Worm (Caenorhabditis elegans) whole organism, L1 larva: Measurements from ENCODE around the gene mdh-1.

ENCODE experiments used
- C04F5.9 ChIP-seq: sonication (generic microtip); optimal IDR thresholded peaks from 2 replicates; lab custom pipeline; 2016; ENCODE audit warnings: missing genetic modification characterization, missing compliant biosample characterization
- aha-1 ChIP-seq: fragments of 150-350 bp; optimal IDR thresholded peaks from 2 replicates; lab custom pipeline; 2014; ENCODE audit warnings: missing biosample characterization, missing genetic modification characterization
- ama-1 ChIP-seq: fragments of 150-350 bp; optimal IDR thresholded peaks from 2 replicates; lab custom pipeline; 2014
- blmp-1 ChIP-seq: fragments of 150-350 bp; optimal IDR thresholded peaks from 2 replicates; lab custom pipeline; 2014; ENCODE audit warnings: missing biosample characterization, missing genetic modification characterization
- ceh-63 ChIP-seq: fragments of 200-800 bp; sonication (Bioruptor generic); optimal IDR thresholded peaks from 2 replicates; lab custom pipeline; 2018; ENCODE audit warnings: mild to moderate bottlenecking, missing genetic modification characterization, missing compliant biosample characterization
- ceh-8 ChIP-seq: fragments of 200-800 bp; sonication (Bioruptor generic); optimal IDR thresholded peaks from 2 replicates; lab custom pipeline; 2018; ENCODE audit warnings: mild to moderate bottlenecking, missing genetic modification characterization, moderate library complexity, missing compliant biosample characterization
- ceh-82 ChIP-seq, 3 experiments: fragments of 150-350 bp in 1 of 3; sonication (generic microtip) in 2 of 3; optimal IDR thresholded peaks; 2 replicates each; lab custom pipeline; 2014 to 2017; ENCODE audit warnings: missing biosample characterization in 3 of 3, missing genetic modification characterization in 3 of 3
- dpl-1 ChIP-seq, 3 experiments: fragments of 150-350 bp in 2 of 3; sonication (generic microtip) in 1 of 3; optimal IDR thresholded peaks; 2 replicates each; lab custom pipeline; 2014 to 2017; ENCODE audit warnings: missing biosample characterization in 3 of 3, missing genetic modification characterization in 3 of 3, missing genetic modification reagents in 3 of 3
- dsc-1 ChIP-seq: sonication (generic microtip); optimal IDR thresholded peaks from 2 replicates; lab custom pipeline; 2016; ENCODE audit warnings: mild to moderate bottlenecking, missing genetic modification characterization, missing compliant biosample characterization
- elt-3 ChIP-seq, 6 experiments: fragments of 150-350 bp in 1 of 6; sonication (generic microtip); optimal IDR thresholded peaks; 2 replicates each; lab custom pipeline; 2017 to 2018; ENCODE audit warnings: missing biosample characterization in 6 of 6, missing genetic modification characterization in 6 of 6, inconsistent platforms in 1 of 6
- fkh-10 ChIP-seq: sonication (generic microtip); optimal IDR thresholded peaks from 2 replicates; lab custom pipeline; 2017; ENCODE audit warnings: missing biosample characterization, missing genetic modification reagents, missing genetic modification characterization
- fkh-4 ChIP-seq: sonication (generic microtip); optimal IDR thresholded peaks from 2 replicates; lab custom pipeline; 2016; ENCODE audit warnings: missing compliant biosample characterization, missing genetic modification characterization, borderline replicate concordance
- fkh-8 ChIP-seq: sonication (generic microtip); optimal IDR thresholded peaks from 2 replicates; lab custom pipeline; 2016; ENCODE audit warnings: mild to moderate bottlenecking, missing genetic modification characterization, missing compliant biosample characterization
- grh-1 ChIP-seq: fragments of 200-800 bp; sonication (Bioruptor generic); IDR thresholded peaks from 2 replicates; pipeline ENCODE4 v1.3.6; 2022; ENCODE audit warnings: missing genetic modification reagents, missing genetic modification characterization, missing compliant biosample characterization
- hlh-17 ChIP-seq: fragments of 200-800 bp; sonication (Bioruptor generic); optimal IDR thresholded peaks from 2 replicates; lab custom pipeline; 2018; ENCODE audit warnings: missing genetic modification characterization, mild to moderate bottlenecking, missing compliant biosample characterization, moderate library complexity, borderline replicate concordance
- hlh-4 ChIP-seq: sonication (generic microtip); optimal IDR thresholded peaks from 2 replicates; lab custom pipeline; 2016; ENCODE audit warnings: mild to moderate bottlenecking, missing genetic modification characterization, missing compliant biosample characterization
- irx-1 ChIP-seq: sonication (generic microtip); optimal IDR thresholded peaks from 2 replicates; lab custom pipeline; 2016; ENCODE audit warnings: missing genetic modification characterization, missing compliant biosample characterization
- isw-1 ChIP-seq: fragments of 200-800 bp; sonication (Bioruptor generic); IDR thresholded peaks from 2 replicates; pipeline ENCODE4 v1.3.6; 2022; ENCODE audit warnings: missing genetic modification characterization, missing compliant biosample characterization
- lin-14 ChIP-seq: fragments of 200-800 bp; sonication (Bioruptor generic); optimal IDR thresholded peaks from 2 replicates; lab custom pipeline; 2018; ENCODE audit warnings: mild to moderate bottlenecking, missing genetic modification characterization, moderate library complexity, missing compliant biosample characterization
- lin-35 ChIP-seq, 2 experiments: fragments of 150-350 bp; optimal IDR thresholded peaks; 2 replicates each; lab custom pipeline; 2014; ENCODE audit warnings: missing biosample characterization in 2 of 2, missing genetic modification characterization in 2 of 2, missing genetic modification reagents in 2 of 2
- lir-3 ChIP-seq: sonication (generic microtip); optimal IDR thresholded peaks from 2 replicates; lab custom pipeline; 2016; ENCODE audit warnings: mild to moderate bottlenecking, missing genetic modification characterization, moderate library complexity, missing compliant biosample characterization; ENCODE audit not compliant: poor library complexity
- mdl-1 ChIP-seq, 2 experiments: fragments of 150-350 bp; optimal IDR thresholded peaks; 2 replicates each; lab custom pipeline; 2014 to 2017; ENCODE audit warnings: missing biosample characterization in 2 of 2, missing genetic modification characterization in 2 of 2, inconsistent platforms in 1 of 2
- mep-1 ChIP-seq: fragments of 150-350 bp; optimal IDR thresholded peaks from 2 replicates; lab custom pipeline; 2014; ENCODE audit warnings: missing biosample characterization, missing genetic modification characterization
- nhr-12 ChIP-seq: sonication (generic microtip); optimal IDR thresholded peaks from 2 replicates; lab custom pipeline; 2017; ENCODE audit warnings: missing biosample characterization, missing genetic modification characterization
- nhr-237 ChIP-seq: fragments of 150-350 bp; optimal IDR thresholded peaks from 2 replicates; lab custom pipeline; 2014; ENCODE audit warnings: missing biosample characterization, missing genetic modification characterization
- nhr-28 ChIP-seq: fragments of 150-350 bp; optimal IDR thresholded peaks from 2 replicates; lab custom pipeline; 2014; ENCODE audit warnings: missing biosample characterization, missing genetic modification characterization
- nhr-47 ChIP-seq: sonication (generic microtip); optimal IDR thresholded peaks from 2 replicates; lab custom pipeline; 2016; ENCODE audit warnings: mild to moderate bottlenecking, missing genetic modification characterization, moderate library complexity, missing compliant biosample characterization
- nhr-71 ChIP-seq: sonication (generic microtip); optimal IDR thresholded peaks from 2 replicates; lab custom pipeline; 2016; ENCODE audit warnings: mild to moderate bottlenecking, missing genetic modification characterization, moderate library complexity, missing compliant biosample characterization
- nhr-76 ChIP-seq: sonication (generic microtip); optimal IDR thresholded peaks from 2 replicates; lab custom pipeline; 2017; ENCODE audit warnings: missing biosample characterization, missing genetic modification characterization
- nhr-77 ChIP-seq: fragments of 150-350 bp; optimal IDR thresholded peaks from 2 replicates; lab custom pipeline; 2014; ENCODE audit warnings: missing biosample characterization, missing genetic modification characterization
- nhr-85 ChIP-seq: sonication (generic microtip); peaks from one replicate; lab custom pipeline; 2016; ENCODE audit warnings: missing genetic modification characterization, inconsistent platforms, missing compliant biosample characterization
- pag-3 ChIP-seq: sonication (generic microtip); optimal IDR thresholded peaks from 2 replicates; lab custom pipeline; 2017; ENCODE audit warnings: missing genetic modification characterization, mild to moderate bottlenecking, missing compliant biosample characterization, antibody characterized with exemption, borderline replicate concordance; ENCODE audit not compliant: insufficient read depth
- pqm-1 ChIP-seq: sonication (generic microtip); optimal IDR thresholded peaks from 3 replicates; lab custom pipeline; 2017; ENCODE audit warnings: missing biosample characterization, missing genetic modification characterization
- skn-1 ChIP-seq: fragments of 150-350 bp; optimal IDR thresholded peaks from 2 replicates; lab custom pipeline; 2014; ENCODE audit warnings: missing biosample characterization, missing genetic modification characterization
- snpc-4 ChIP-seq: fragments of 150-350 bp; optimal IDR thresholded peaks from 2 replicates; lab custom pipeline; 2014; ENCODE audit warnings: missing biosample characterization, missing genetic modification characterization
- snu-23 ChIP-seq: sonication (generic microtip); optimal IDR thresholded peaks from 2 replicates; lab custom pipeline; 2016; ENCODE audit warnings: missing genetic modification characterization, missing compliant biosample characterization
- sox-4 ChIP-seq: sonication (generic microtip); optimal IDR thresholded peaks from 2 replicates; lab custom pipeline; 2016; ENCODE audit warnings: missing genetic modification characterization, missing compliant biosample characterization
- sptf-1 ChIP-seq: fragments of 150-350 bp; optimal IDR thresholded peaks from 2 replicates; lab custom pipeline; 2014; ENCODE audit warnings: missing biosample characterization, missing genetic modification characterization
- tbx-2 ChIP-seq: sonication (generic microtip); optimal IDR thresholded peaks from 2 replicates; lab custom pipeline; 2016; ENCODE audit warnings: missing genetic modification characterization, missing compliant biosample characterization
- tlp-1 ChIP-seq: fragments of 150-350 bp; optimal IDR thresholded peaks from 2 replicates; lab custom pipeline; 2014; ENCODE audit warnings: missing biosample characterization, missing genetic modification characterization
- unc-130 ChIP-seq: fragments of 150-350 bp; optimal IDR thresholded peaks from 2 replicates; lab custom pipeline; 2017; ENCODE audit warnings: missing biosample characterization, missing genetic modification characterization, inconsistent platforms
- unc-62 ChIP-seq: fragments of 150-350 bp; optimal IDR thresholded peaks from 2 replicates; lab custom pipeline; 2014; ENCODE audit warnings: missing biosample characterization, missing genetic modification reagents, missing genetic modification characterization
- vab-15 ChIP-seq: sonication (generic microtip); optimal IDR thresholded peaks from 2 replicates; lab custom pipeline; 2017; ENCODE audit warnings: missing genotype, mild to moderate bottlenecking, missing genetic modification characterization, missing compliant biosample characterization
- zag-1 ChIP-seq: fragments of 150-350 bp; optimal IDR thresholded peaks from 2 replicates; lab custom pipeline; 2014; ENCODE audit warnings: missing biosample characterization, missing genetic modification characterization
- ztf-11 ChIP-seq, 2 experiments: sonication (generic microtip); optimal IDR thresholded peaks; 2 replicates each; lab custom pipeline; 2016 to 2017; ENCODE audit warnings: missing genetic modification characterization in 2 of 2, missing biosample characterization in 1 of 2, missing compliant biosample characterization in 1 of 2
- ztf-4 ChIP-seq: fragments of 150-350 bp; optimal IDR thresholded peaks from 2 replicates; lab custom pipeline; 2014; ENCODE audit warnings: missing biosample characterization, missing genetic modification characterization

The mdh-1 gene

DNA sequence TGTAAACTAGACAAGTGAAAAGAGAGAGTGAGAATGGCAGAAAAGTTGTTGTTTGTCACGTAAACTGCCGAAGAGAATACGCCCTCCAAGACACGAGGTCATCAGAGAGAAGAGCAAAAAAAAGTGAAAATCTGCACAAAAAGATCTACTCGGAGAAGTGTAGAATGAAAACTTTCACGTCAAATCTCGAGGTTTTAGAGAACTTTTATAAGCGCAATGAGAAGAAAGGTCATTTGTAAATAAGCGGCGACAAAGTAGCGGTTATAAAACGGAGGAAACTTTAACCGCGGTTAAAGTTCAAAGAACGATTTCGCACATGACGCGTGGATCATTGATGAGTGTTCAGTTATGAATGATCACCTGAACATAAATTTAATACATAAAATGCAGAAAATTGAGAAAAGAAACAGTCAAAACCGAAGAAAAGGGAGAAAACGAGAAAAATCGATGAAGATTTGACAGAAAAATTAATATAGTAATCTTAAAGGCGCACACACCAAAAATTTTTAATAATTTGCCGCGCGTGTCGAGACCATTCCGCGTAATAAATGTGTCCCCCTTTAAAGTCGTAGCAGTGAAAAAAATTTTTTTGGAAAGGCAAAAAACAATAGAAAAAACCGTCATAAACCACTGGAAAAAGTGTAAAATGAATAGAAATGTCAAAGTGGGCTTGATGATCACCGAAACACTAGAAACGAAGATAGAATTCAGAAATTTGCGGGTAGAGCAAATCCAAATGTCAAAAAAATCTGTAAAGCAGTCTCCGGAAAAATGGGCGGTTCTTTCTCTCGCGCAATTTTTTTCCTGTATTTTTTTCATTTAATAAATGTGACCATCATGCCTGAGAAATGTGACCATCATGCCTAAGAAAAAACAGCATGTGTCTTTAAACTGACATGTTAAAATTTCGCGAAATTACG is 1.2 kb upstream of the mdh-1 start (continued):
- TF ChIP-seq fkh-8 (tag; lab: Kevin White, UChicago): no peak
- peak; percentile 82 for TF ChIP-seq blmp-1
- TF ChIP-seq mdl-1 (tag; optimal IDR thresholded peaks at IDR 0.05; lab: Kevin White, UChicago): peak in 1 of 2 experiments; percentile 80
- TF ChIP-seq nhr-47 (tag; lab: Kevin White, UChicago): no peak
- no peak for TF ChIP-seq hlh-4 (tag; lab: Kevin White, UChicago)
- TF ChIP-seq nhr-85 (tag; lab: Kevin White, UChicago): peak; percentile 88
- TF ChIP-seq tlp-1 (tag; lab: Kevin White, UChicago): no peak
- peak; percentile 51 for TF ChIP-seq ztf-4 (tag; lab: Kevin White, UChicago)
- TF ChIP-seq pqm-1 (tag; lab: Kevin White, UChicago): no peak
- TF ChIP-seq nhr-71: peak; percentile 73
- peak; percentile 31 for TF ChIP-seq ama-1 (lab: Kevin White, UChicago)
- TF ChIP-seq sptf-1 (tag; lab: Kevin White, UChicago): no peak
- no peak for TF ChIP-seq ztf-11 (tag; optimal IDR thresholded peaks at IDR 0.05; lab: Kevin White, UChicago)
- TF ChIP-seq lin-35 (GFP tag; optimal IDR thresholded peaks at IDR 0.05; lab: Kevin White, UChicago): peak; percentile 22 to 29
- TF ChIP-seq mep-1 (tag; lab: Kevin White, UChicago): peak; percentile 57
- no peak for TF ChIP-seq nhr-12 (tag; lab: Kevin White, UChicago)
- peak; percentile 5 for TF ChIP-seq lir-3 (tag; lab: Kevin White, UChicago)
- TF ChIP-seq pag-3: peak; percentile 77
- TF ChIP-seq unc-130 (tag; lab: Kevin White, UChicago): peak; percentile 8
- TF ChIP-seq irx-1 (tag; lab: Kevin White, UChicago): peak; percentile 6
- TF ChIP-seq snpc-4 (tag; lab: Kevin White, UChicago): no peak
- TF ChIP-seq snu-23 (GFP tag; lab: Kevin White, UChicago): peak; percentile 61
- no peak for TF ChIP-seq nhr-76 (tag; lab: Kevin White, UChicago)
- TF ChIP-seq, all 84 proteins: peak for 26

- no peak for TF ChIP-seq aha-1
- no peak for TF ChIP-seq isw-1 (GFP tag; lab: Robert Waterston, UW)
- no peak for TF ChIP-seq fkh-10
- no peak for TF ChIP-seq fkh-4 (tag; lab: Kevin White, UChicago)
- TF ChIP-seq elt-3 (tag; optimal IDR thresholded peaks at IDR 0.05; lab: Kevin White, UChicago): no peak
- no peak for TF ChIP-seq sox-4 (tag; lab: Kevin White, UChicago)
- no peak for TF ChIP-seq vab-15 (tag; lab: Kevin White, UChicago)
- no peak for TF ChIP-seq ceh-8 (GFP tag; lab: Kevin White, UChicago)
- no peak for TF ChIP-seq mdl-1 (tag; optimal IDR thresholded peaks at IDR 0.05; lab: Kevin White, UChicago)
- TF ChIP-seq unc-62: no peak
- no peak for TF ChIP-seq ceh-63 (GFP tag; lab: Kevin White, UChicago)
Observed at ce11 chrV:6515344-6515743, 982 bp downstream of the mdh-1 start.

- no peak for TF ChIP-seq skn-1 (tag; lab: Kevin White, UChicago)
- no peak for TF ChIP-seq mdl-1 (tag; optimal IDR thresholded peaks at IDR 0.05; lab: Kevin White, UChicago)
- TF ChIP-seq grh-1 (GFP tag; lab: Robert Waterston, UW): 0 out of 2 replicates have a peak, but pooled peaks have one; percentile 33
- no peak for TF ChIP-seq C04F5.9
- peak in 2 of 6 experiments; percentile 12 to 43 for TF ChIP-seq elt-3 (tag; optimal IDR thresholded peaks at IDR 0.05; lab: Kevin White, UChicago)
- no peak for TF ChIP-seq nhr-237
- no peak for TF ChIP-seq tbx-2 (tag; lab: Kevin White, UChicago)
- TF ChIP-seq unc-130 (tag; lab: Kevin White, UChicago): no peak
- no peak for TF ChIP-seq nhr-28 (tag; lab: Kevin White, UChicago)
- TF ChIP-seq lin-14 (GFP tag; lab: Kevin White, UChicago): peak; percentile 39
- TF ChIP-seq ceh-82 (tag; optimal IDR thresholded peaks at IDR 0.05; lab: Kevin White, UChicago): peak in 1 of 3 experiments; percentile 11
- no peak for TF ChIP-seq mep-1 (tag; lab: Kevin White, UChicago)
- peak; percentile 92 for TF ChIP-seq ama-1 (lab: Kevin White, UChicago)
- peak in 1 of 2 experiments; percentile 12 for TF ChIP-seq lin-35 (GFP tag; optimal IDR thresholded peaks at IDR 0.05; lab: Kevin White, UChicago)
- TF ChIP-seq lir-3 (tag; lab: Kevin White, UChicago): peak; percentile 30
- TF ChIP-seq dsc-1 (tag; lab: Kevin White, UChicago): no peak
- TF ChIP-seq hlh-17 (GFP tag; lab: Kevin White, UChicago): no peak
- no peak for TF ChIP-seq pag-3
- no peak for TF ChIP-seq nhr-77
- TF ChIP-seq nhr-71: peak; percentile 64
- TF ChIP-seq nhr-76 (tag; lab: Kevin White, UChicago): no peak
- no peak for TF ChIP-seq dpl-1 (GFP tag; optimal IDR thresholded peaks at IDR 0.05; lab: Kevin White, UChicago)
- no peak for TF ChIP-seq ceh-8 (GFP tag; lab: Kevin White, UChicago)
- TF ChIP-seq zag-1: no peak
Observed at ce11 chrV:6514887-6515324, 1.4 kb downstream of the mdh-1 start, which contains the start of gene dpy-11. Gene dpy-11, minus strand, starts transcription at chrV:6515240.
